Worm (Caenorhabditis elegans) whole organism, L4/young adult: ENCODE measurements around the gene Y43F8C.3.

Experiments used
- W03F9.2 ChIP-seq: fragments of 150-350 bp; optimal IDR thresholded peaks from 2 replicates; lab custom pipeline; 2014; ENCODE audit warnings: missing biosample characterization, missing genetic modification characterization
- dao-5 ChIP-seq: sonication (generic microtip); optimal IDR thresholded peaks from 2 replicates; lab custom pipeline; 2016; ENCODE audit warnings: missing genotype, missing genetic modification characterization, moderate library complexity, missing compliant biosample characterization
- him-1 ChIP-seq: sonication (generic microtip); optimal IDR thresholded peaks from 2 replicates; lab custom pipeline; 2016; ENCODE audit warnings: missing genotype, missing genetic modification reagents, missing genetic modification characterization, missing compliant biosample characterization

The Y43F8C.3 gene

ce11 chrV:19622440-19622914 is at the start of gene Y43F8C.3:
Gene Y43F8C.3 (minus strand): TSS chrV:19622626.
- peak; percentile 7 for TF ChIP-seq W03F9.2 (tag; lab: Kevin White, UChicago)
- TF ChIP-seq dao-5 (tag; lab: Kevin White, UChicago), result no peak
- peak; percentile 60 for TF ChIP-seq him-1 (tag; lab: Kevin White, UChicago)

- TF ChIP-seq dao-5 (tag; lab: Kevin White, UChicago), result no peak
Observed at ce11 chrV:19671816-19672215, 49.4 kb upstream of the Y43F8C.3 start.

ce11 chrV:19670866-19671265 is 48.4 kb upstream of the Y43F8C.3 start:
- TF ChIP-seq W03F9.2 (tag; lab: Kevin White, UChicago) (no peak), him-1 (tag; lab: Kevin White, UChicago) (no peak), dao-5 (tag; lab: Kevin White, UChicago) (no peak)

ce11 chrV:19669959-19670358 is 47.5 kb upstream of the Y43F8C.3 start, which contains the start of gene Y43F8C.11:
Gene Y43F8C.11 (plus strand): TSS chrV:19670259.
- TF ChIP-seq W03F9.2 (tag; lab: Kevin White, UChicago), result no peak
- no peak for TF ChIP-seq dao-5 (tag; lab: Kevin White, UChicago)
- no peak for TF ChIP-seq him-1 (tag; lab: Kevin White, UChicago)

- TF ChIP-seq him-1 (tag; lab: Kevin White, UChicago) (no peak), dao-5 (tag; lab: Kevin White, UChicago) (no peak), W03F9.2 (tag; lab: Kevin White, UChicago) (no peak)
Observed at ce11 chrV:19668213-19668612, 45.8 kb upstream of the Y43F8C.3 start.

ce11 chrV:19667716-19668115 is 45.3 kb upstream of the Y43F8C.3 start:
- no peak for TF ChIP-seq dao-5 (tag; lab: Kevin White, UChicago)
- no peak for TF ChIP-seq him-1 (tag; lab: Kevin White, UChicago)
- no peak for TF ChIP-seq W03F9.2 (tag; lab: Kevin White, UChicago)

- no peak for TF ChIP-seq dao-5 (tag; lab: Kevin White, UChicago)
- TF ChIP-seq W03F9.2 (tag; lab: Kevin White, UChicago), result no peak
- TF ChIP-seq him-1 (tag; lab: Kevin White, UChicago), result no peak
Observed at ce11 chrV:19666308-19666707, 43.9 kb upstream of the Y43F8C.3 start.

ce11 chrV:19664574-19664973 is 42.1 kb upstream of the Y43F8C.3 start:
- TF ChIP-seq him-1 (tag; lab: Kevin White, UChicago), result no peak

- TF ChIP-seq dao-5 (tag; lab: Kevin White, UChicago) (no peak), W03F9.2 (tag; lab: Kevin White, UChicago) (no peak), him-1 (tag; lab: Kevin White, UChicago) (no peak)
Observed at ce11 chrV:19655151-19655550, 32.7 kb upstream of the Y43F8C.3 start, which contains the start of gene dmd-3. Gene dmd-3 (minus strand): TSS chrV:19655251.

ce11 chrV:19645572-19646155 is 23.2 kb upstream of the Y43F8C.3 start, which contains the start of gene Y43F8C.9:
Gene Y43F8C.9 (plus strand): TSS chrV:19646105.
- no peak for TF ChIP-seq him-1 (tag; lab: Kevin White, UChicago)
- no peak for TF ChIP-seq W03F9.2 (tag; lab: Kevin White, UChicago)
- TF ChIP-seq dao-5 (tag; lab: Kevin White, UChicago), result no peak

- peak; percentile 26 for TF ChIP-seq W03F9.2 (tag; lab: Kevin White, UChicago)
- no peak for TF ChIP-seq him-1 (tag; lab: Kevin White, UChicago)
Observed at ce11 chrV:19643903-19644302, 21.5 kb upstream of the Y43F8C.3 start, which contains the start of the genes Y43F8C.7 and mrps-28. Gene Y43F8C.7 (minus strand): TSS chrV:19644030. Gene mrps-28 (plus strand): TSS chrV:19644239.

ce11 chrV:19643015-19643414 is 20.6 kb upstream of the Y43F8C.3 start:
- TF ChIP-seq him-1 (tag; lab: Kevin White, UChicago) (peak; percentile 79), dao-5 (tag; lab: Kevin White, UChicago) (peak; percentile 82), W03F9.2 (tag; lab: Kevin White, UChicago) (peak; percentile 49)

ce11 chrV:19640808-19641207 is 18.4 kb upstream of the Y43F8C.3 start, which contains the start of gene Y43F8C.6:
Gene Y43F8C.6 (minus strand): TSS chrV:19640908.
- no peak for TF ChIP-seq W03F9.2 (tag; lab: Kevin White, UChicago)
- no peak for TF ChIP-seq dao-5 (tag; lab: Kevin White, UChicago)
- no peak for TF ChIP-seq him-1 (tag; lab: Kevin White, UChicago)

- no peak for TF ChIP-seq him-1 (tag; lab: Kevin White, UChicago)
- no peak for TF ChIP-seq W03F9.2 (tag; lab: Kevin White, UChicago)
- no peak for TF ChIP-seq dao-5 (tag; lab: Kevin White, UChicago)
Observed at ce11 chrV:19637890-19638289, 15.5 kb upstream of the Y43F8C.3 start.
